Fruit fly (Drosophila melanogaster): ENCODE data around the gene Ero1L.

Ero1L gene

DNA sequence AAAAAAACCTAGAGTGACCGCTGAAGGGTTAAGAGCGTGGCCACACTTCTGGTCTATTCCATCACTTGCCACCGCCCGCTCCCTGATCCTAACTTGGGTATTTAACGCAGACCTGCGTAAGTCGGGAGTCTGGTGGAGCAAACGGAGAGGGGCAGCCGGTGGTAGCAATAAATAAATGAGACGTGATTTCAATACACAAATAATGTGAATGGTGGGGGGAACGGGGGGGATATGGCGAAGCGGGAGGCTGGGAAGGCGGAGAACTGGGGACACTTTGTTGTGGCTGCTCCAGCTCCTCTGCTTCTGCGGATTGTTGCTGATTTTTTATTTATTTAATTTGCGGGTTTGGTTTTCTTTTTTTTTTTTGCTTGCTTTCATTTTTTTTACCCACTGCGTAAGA lies 12.4 kb upstream of the Ero1L start:
- no peak for TF ChIP-seq CG8478 (optimal IDR thresholded peaks at IDR 0.05)
- TF ChIP-seq CTCF (optimal IDR thresholded peaks at IDR 0.05), result no peak

DNA sequence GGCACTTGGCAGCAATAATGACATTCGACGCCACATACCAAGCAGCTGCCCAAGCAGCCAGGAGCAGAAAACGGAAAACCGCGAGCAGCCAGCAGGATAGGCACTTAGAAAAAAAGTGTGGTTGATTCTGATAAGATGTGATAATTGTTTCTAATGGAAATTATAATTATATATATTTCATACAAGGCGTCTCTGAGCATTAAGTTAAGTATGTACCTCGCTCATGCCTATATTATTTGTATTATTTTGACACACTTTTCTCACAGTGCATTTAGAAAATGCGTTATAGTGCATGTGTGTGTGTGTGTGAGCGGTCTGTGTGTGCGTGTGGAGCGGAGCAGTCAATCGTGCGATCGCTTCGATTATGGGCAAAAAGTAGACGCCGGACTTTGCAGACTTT lies 11.8 kb upstream of the Ero1L start:
- TF ChIP-seq CTCF (optimal IDR thresholded peaks at IDR 0.05), result no peak
- TF ChIP-seq CG8478 (optimal IDR thresholded peaks at IDR 0.05), result no peak

DNA sequence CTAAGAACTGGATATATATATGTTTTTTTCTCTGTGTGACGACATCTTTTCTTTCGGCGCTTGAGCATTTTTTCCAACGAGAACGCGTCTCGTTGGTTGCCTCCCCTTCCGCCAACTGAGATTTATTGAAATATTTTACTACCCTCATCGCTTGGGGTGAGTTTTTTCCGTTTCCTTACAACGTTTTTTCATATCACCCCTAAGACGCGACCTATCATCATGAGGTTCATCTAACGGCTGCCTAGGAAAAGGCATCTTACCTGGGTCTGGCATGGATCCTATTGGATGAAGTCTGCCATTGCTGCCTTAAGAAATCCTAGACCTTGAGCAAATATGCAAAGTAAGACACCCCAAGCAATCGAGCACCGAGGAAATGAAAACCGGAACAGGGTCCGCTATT lies 10.9 kb upstream of the Ero1L start:
- TF ChIP-seq CG8478 (optimal IDR thresholded peaks at IDR 0.05) (no peak), CTCF (optimal IDR thresholded peaks at IDR 0.05) (no peak)

- TF ChIP-seq CTCF (optimal IDR thresholded peaks at IDR 0.05) (no peak), CG8478 (optimal IDR thresholded peaks at IDR 0.05) (no peak)
These were observed 9.3 kb upstream of the Ero1L start, which contains the start of gene nab for dm6 chr3L:4160926-4161325. Gene nab (minus strand): TSS chr3L:4160932.

DNA sequence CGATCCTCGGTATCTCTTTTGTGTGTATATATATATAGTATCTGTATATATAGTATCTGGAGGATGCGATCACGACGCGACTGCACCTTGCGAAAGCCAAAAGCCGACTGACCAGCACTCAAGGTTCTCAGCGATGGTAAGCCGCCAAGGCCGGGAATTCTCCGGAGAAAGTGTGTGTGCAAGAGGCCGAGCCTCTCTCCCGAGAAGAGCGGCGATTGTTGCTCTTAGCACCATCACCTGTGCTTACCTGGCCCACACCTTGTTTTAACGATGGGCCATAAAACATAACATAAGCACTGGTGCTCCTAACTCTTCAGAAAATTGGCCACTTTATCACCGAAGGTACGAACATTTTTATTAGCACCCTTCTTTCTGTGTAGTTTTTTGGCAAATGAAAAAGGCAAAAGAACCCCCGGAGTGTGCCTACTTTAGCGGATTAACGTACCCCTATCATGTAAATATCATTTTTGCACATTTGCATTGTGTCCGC lies 2.8 kb upstream of the Ero1L start, which contains the start of gene mas:
Gene mas (minus strand): TSS at position 112 of the 490 bp plus-strand sequence.
- no peak for TF ChIP-seq CG8478 (optimal IDR thresholded peaks at IDR 0.05)
- TF ChIP-seq CTCF (optimal IDR thresholded peaks at IDR 0.05), result no peak

DNA sequence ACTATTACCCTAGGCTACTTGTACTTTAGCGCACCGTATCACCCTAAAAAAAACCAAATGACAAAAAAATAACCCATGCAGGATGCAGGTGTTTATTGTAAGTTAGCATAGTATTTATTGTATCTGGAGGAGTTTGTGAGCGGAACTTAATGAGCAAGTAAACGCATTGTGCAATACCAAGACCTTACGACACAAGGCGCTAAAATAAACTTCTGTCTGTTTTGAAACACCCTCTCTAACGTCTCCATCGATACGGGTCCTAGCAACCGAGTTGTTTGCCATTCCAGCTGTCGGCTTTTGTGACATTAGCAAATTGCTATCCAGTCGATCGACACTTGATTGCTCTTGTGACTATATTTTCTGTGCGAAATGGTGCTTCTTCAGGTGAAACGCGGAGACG lies 3.4 kb downstream of the Ero1L start, which contains the start of gene CG18675:
Gene CG18675 (plus strand): TSS at position 301 of the 400 bp plus-strand sequence.
- TF ChIP-seq CTCF (optimal IDR thresholded peaks at IDR 0.05) (no peak), CG8478 (optimal IDR thresholded peaks at IDR 0.05) (no peak)

dm6 chr3L:4177981-4178562 lies 7.9 kb downstream of the Ero1L start, which contains the start of gene Teh4:
Gene Teh4 (minus strand): TSS chr3L:4178270.
- no peak for TF ChIP-seq CG8478 (optimal IDR thresholded peaks at IDR 0.05)

dm6 chr3L:4184563-4184962 lies 14.4 kb downstream of the Ero1L start, which contains the start of gene Teh3:
Gene Teh3 (minus strand): TSS chr3L:4184663.
- TF ChIP-seq CG8478 (optimal IDR thresholded peaks at IDR 0.05), result no peak
- no peak for TF ChIP-seq CTCF (optimal IDR thresholded peaks at IDR 0.05)

DNA sequence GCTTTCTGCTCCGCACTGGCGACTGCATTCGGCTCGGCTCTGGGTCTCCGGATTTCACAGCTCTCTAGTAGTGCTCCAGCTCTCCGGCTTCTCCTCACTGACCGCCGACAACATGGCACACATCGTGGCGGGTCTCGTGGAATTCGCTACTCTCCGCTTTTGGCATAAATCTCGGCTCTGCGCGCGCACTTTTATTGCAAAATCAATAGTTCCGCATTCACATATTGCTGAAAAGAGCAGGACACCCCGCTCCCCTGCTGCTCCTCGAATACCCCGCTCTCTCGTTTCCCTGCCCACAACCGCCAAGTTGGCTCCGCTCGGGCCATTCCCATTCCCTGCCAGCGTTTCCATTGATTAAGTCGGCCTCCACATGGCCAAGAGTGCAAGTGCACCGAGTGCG lies 15.1 kb downstream of the Ero1L start:
- TF ChIP-seq CTCF (optimal IDR thresholded peaks at IDR 0.05), result no peak
- TF ChIP-seq CG8478 (optimal IDR thresholded peaks at IDR 0.05), result no peak

DNA sequence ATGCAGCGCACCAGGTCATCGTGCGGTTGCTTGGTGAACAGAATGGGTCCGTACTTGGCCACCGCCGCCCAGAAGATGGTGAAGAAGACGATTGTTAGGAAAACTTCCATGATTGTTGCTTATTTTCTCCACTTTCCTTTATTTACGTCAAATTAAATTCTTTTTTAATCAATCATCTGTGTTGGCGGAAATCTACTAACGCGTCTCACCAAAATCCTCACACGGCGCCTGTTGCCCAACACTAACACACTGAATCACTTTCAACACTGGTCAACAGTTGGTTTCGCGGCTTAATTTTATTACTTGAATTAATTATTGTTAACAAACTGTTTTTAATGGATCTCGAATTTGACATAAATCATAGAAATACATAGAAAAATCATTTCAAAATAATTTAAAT lies 16.5 kb downstream of the Ero1L start, which contains the start of gene VhaM9.7-c:
Gene VhaM9.7-c (minus strand): TSS at position 207 of the 400 bp plus-strand sequence.
- TF ChIP-seq CTCF (optimal IDR thresholded peaks at IDR 0.05) (no peak), CG8478 (optimal IDR thresholded peaks at IDR 0.05) (no peak)

DNA sequence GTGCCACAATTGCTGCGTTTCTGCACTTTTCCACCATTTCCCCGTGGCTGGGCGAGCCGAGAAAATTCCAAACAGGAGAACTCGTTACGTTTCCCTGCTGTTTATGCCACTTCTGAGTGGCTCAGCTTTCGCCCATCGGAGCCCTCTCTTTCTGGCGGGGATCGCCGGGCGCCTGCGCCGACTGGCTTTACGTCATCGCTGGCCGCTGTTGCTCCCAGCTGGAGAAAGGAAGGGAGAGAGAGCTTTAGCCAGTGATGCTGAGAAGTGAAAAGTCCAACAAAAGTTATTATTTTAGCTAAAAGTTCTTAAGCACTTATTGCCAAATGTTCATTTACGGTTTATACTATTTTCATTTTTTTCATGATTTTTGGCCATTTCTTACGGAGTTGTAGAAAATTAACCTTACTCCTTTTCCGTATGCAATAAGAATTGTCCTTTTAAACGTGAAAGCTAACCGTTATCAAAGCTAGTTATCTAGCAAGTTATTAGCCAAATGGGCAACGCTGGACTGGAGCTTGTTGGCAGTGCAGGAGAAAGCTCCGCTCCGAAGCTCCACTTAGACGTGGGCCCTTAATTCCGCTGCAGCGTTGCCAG lies 17.8 kb downstream of the Ero1L start, which contains the start of the genes Teh2 and tipE:
Gene Teh2 (minus strand): TSS at position 94 of the 594 bp plus-strand sequence.
Gene tipE (plus strand): TSS at position 570 of the 594 bp plus-strand sequence.
- TF ChIP-seq CTCF (optimal IDR thresholded peaks at IDR 0.05) (no peak), CG8478 (optimal IDR thresholded peaks at IDR 0.05) (no peak)

DNA sequence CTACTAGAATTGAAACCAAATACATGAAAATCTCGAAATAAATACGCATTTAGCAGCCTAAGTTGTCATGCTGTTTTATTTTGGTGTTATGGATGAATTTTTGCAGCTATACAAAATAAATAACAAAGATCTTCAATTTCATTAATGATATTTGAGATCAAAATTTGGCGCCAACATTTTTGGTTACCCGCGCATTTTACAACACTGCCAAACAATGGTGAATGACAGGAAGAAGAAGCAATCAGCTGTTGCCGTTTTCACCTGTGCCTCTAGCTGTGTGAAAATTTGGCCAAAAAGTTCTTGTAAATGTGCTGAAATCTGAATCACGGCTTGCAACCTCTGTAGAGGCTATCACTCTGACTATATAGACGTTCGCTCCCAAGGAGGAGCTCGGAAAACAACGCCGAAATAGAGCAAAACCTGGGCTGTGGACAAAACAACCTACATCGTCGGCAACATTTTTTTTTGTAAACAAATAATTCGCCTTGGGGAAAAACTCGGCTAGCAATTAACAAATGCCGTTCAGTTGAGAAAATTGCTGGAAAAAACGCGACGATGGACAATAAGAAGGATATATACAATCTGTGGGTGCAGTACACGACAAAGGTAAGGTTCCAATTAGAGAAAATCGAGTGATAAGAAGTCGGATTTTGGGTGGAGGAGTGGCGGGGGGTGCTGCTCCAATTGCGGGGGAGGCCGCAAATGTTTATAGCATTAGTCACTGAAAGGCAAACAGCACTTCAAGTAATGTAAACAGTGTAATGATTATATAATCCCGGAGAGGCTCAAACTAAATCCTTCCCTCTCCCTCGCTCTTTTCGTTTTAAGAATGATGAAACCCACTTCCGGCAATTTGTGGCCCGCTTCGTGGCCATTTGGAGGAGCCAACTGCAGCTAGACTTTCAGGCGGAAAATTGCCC lies 23.8 kb downstream of the Ero1L start, which contains the start of gene CG43367:
Gene CG43367 (plus strand): TSS at position 264 of the 920 bp plus-strand sequence.
- TF ChIP-seq CTCF (optimal IDR thresholded peaks at IDR 0.05) (no peak), CG8478 (optimal IDR thresholded peaks at IDR 0.05) (no peak)

dm6 chr3L:4204239-4204638 lies 34.0 kb downstream of the Ero1L start, which contains the start of gene CG15005:
Gene CG15005 (minus strand): TSS chr3L:4204339.
- TF ChIP-seq CTCF (optimal IDR thresholded peaks at IDR 0.05) (no peak), CG8478 (optimal IDR thresholded peaks at IDR 0.05) (no peak)

- TF ChIP-seq CG8478 (optimal IDR thresholded peaks at IDR 0.05), result no peak
- TF ChIP-seq CTCF (optimal IDR thresholded peaks at IDR 0.05), result no peak
These were observed 34.7 kb downstream of the Ero1L start for dm6 chr3L:4204867-4205266.

dm6 chr3L:4209078-4209477 lies 38.9 kb downstream of the Ero1L start, which contains the start of gene Cpr64Aa:
Gene Cpr64Aa (minus strand): TSS chr3L:4209178.
- TF ChIP-seq CG8478 (optimal IDR thresholded peaks at IDR 0.05) (no peak), CTCF (optimal IDR thresholded peaks at IDR 0.05) (no peak)

Data from S2 (cell line).